Worm (Caenorhabditis elegans) whole organism, young adult: ENCODE measurements around the gene bus-1.

Experiments used
- F57C9.4 ChIP-seq: sonication (generic microtip); optimal IDR thresholded peaks from 2 replicates; lab custom pipeline; 2017; ENCODE audit warnings: mild to moderate bottlenecking, missing genetic modification characterization, missing compliant biosample characterization
- ama-1 ChIP-seq, 3 experiments: fragments of 150-350 bp in 1 of 3; sonication (generic microtip) in 2 of 3; optimal IDR thresholded peaks; 2 replicates each; lab custom pipeline; 2014 to 2018; ENCODE audit warnings: missing biosample characterization in 2 of 3, missing genetic modification characterization in 2 of 3, missing genetic modification reagents in 2 of 3
- ceh-100 ChIP-seq: fragments of 200-800 bp; sonication (Bioruptor generic); IDR thresholded peaks from 2 replicates; pipeline ENCODE4 v1.3.6; 2022; ENCODE audit warnings: missing genetic modification reagents, missing genetic modification characterization, missing compliant biosample characterization
- efl-1 ChIP-seq: fragments of 150-350 bp; optimal IDR thresholded peaks from 2 replicates; lab custom pipeline; 2014; ENCODE audit warnings: missing biosample characterization, missing genetic modification reagents, missing genetic modification characterization
- lin-35 ChIP-seq, 3 experiments: fragments of 150-350 bp in 2 of 3; sonication (generic microtip) in 1 of 3; optimal IDR thresholded peaks; 2 replicates each; lab custom pipeline; 2014 to 2018; ENCODE audit warnings: missing biosample characterization in 3 of 3, missing genetic modification characterization in 3 of 3, missing genetic modification reagents in 3 of 3
- nfya-1 ChIP-seq: sonication (generic microtip); optimal IDR thresholded peaks from 2 replicates; lab custom pipeline; 2017; ENCODE audit warnings: antibody characterized with exemption, missing compliant biosample characterization, missing genetic modification characterization, borderline replicate concordance; ENCODE audit not compliant: insufficient read depth
- nhr-27 ChIP-seq: fragments of 200-800 bp; sonication (Bioruptor generic); optimal IDR thresholded peaks from 2 replicates; lab custom pipeline; 2018; ENCODE audit warnings: mild to moderate bottlenecking, missing genetic modification characterization, moderate library complexity, missing compliant biosample characterization
- nhr-80 ChIP-seq: sonication (generic microtip); optimal IDR thresholded peaks from 2 replicates; lab custom pipeline; 2016; ENCODE audit warnings: missing genetic modification characterization, missing compliant biosample characterization
- nhr-90 ChIP-seq: sonication (generic microtip); optimal IDR thresholded peaks from 2 replicates; lab custom pipeline; 2016; ENCODE audit warnings: missing genotype, mild to moderate bottlenecking, missing genetic modification characterization, missing compliant biosample characterization
- pha-4 ChIP-seq: fragments of 150-350 bp; sonication (generic microtip); optimal IDR thresholded peaks from 2 replicates; lab custom pipeline; 2014; ENCODE audit warnings: missing biosample characterization, missing genetic modification reagents, missing genetic modification characterization
- rpc-1 ChIP-seq, 2 experiments: fragments of 150-350 bp in 1 of 2; sonication (generic microtip) in 1 of 2; optimal IDR thresholded peaks; 2 replicates each; lab custom pipeline; 2014 to 2018; ENCODE audit warnings: missing biosample characterization in 1 of 2, missing genetic modification characterization in 1 of 2, missing genetic modification reagents in 1 of 2, missing genotype in 1 of 2
- snpc-1.1 ChIP-seq: sonication (generic microtip); optimal IDR thresholded peaks from 2 replicates; lab custom pipeline; 2017; ENCODE audit warnings: missing genetic modification characterization, mild to moderate bottlenecking, missing compliant biosample characterization, antibody characterized with exemption, moderate library complexity, missing genotype, missing genetic modification reagents; ENCODE audit not compliant: insufficient read depth
- unc-130 ChIP-seq: sonication (generic microtip); optimal IDR thresholded peaks from 2 replicates; lab custom pipeline; 2016; ENCODE audit warnings: missing genetic modification reagents, missing genetic modification characterization, missing compliant biosample characterization

DNA sequence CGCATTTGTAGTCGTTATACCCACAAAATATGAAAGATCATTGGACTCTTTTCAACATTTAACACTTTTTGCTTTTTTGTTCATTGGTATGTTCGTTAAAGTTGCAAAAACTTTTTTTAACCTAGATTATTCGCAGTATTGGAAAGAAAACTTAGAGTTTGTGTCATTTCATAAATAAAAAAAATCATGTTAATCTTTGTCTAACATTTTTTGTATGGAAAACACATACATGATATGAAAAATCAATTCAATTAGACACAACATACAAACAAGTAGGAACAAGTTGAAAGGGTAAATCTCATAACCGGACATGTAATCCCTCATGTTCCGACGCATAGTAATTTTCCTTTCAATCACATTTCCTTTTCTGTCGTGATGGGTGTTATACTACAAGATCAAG lies 23.4 kb downstream of the bus-1 start, which contains the start of gene F59E11.2:
- TF ChIP-seq snpc-1.1 (tag; lab: Kevin White, UChicago) (no peak), unc-130 (no peak), pha-4 (tag; lab: Kevin White, UChicago) (no peak), F57C9.4 (tag; lab: Kevin White, UChicago) (no peak), efl-1 (GFP tag; lab: Kevin White, UChicago) (no peak), nfya-1 (tag; lab: Kevin White, UChicago) (no peak), nhr-80 (tag; lab: Kevin White, UChicago) (no peak), lin-35 (GFP tag; optimal IDR thresholded peaks at IDR 0.05; lab: Kevin White, UChicago) (no peak), rpc-1 (optimal IDR thresholded peaks at IDR 0.05; lab: Kevin White, UChicago) (no peak), rpc-1 (tag; optimal IDR thresholded peaks at IDR 0.05; lab: Kevin White, UChicago) (no peak), ama-1 (optimal IDR thresholded peaks at IDR 0.05; lab: Kevin White, UChicago) (no peak), ama-1 (GFP tag; optimal IDR thresholded peaks at IDR 0.05; lab: Kevin White, UChicago) (no peak), nhr-90 (no peak), nhr-27 (no peak), ceh-100 (GFP tag; lab: Robert Waterston, UW) (no peak)
